Worm (Caenorhabditis elegans): ENCODE data around the gene C15H7.3.

ce11 chrIII:9658569-9658968 lies 6.8 kb upstream of the C15H7.3 start:
- TF ChIP-seq him-1 (tag; optimal IDR thresholded peaks at IDR 0.05) (no peak), dao-5 (tag; optimal IDR thresholded peaks at IDR 0.05) (no peak)

All from whole organism, L4/young adult.